Fruit fly (Drosophila melanogaster): ENCODE results near the gene CG16986.

DNA sequence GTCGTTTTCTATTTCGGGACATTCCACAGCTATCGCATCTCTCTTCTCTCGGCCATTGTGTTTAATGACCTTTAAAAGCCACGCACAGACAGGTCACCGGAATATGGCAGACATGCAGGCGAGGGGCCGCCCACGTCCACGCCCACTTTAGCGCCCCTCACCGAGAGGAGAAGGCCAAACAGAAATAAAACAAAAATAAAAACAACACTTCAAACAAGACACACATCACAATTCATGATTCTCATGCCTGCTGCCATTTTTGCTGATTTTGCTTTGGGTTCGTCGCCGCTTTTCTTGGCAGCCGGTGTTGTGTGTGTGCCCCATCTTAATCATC lies 16.6 kb upstream of the CG16986 start:
- TF ChIP-seq hb (GFP tag; IDR thresholded peaks at IDR 0.05; ENCODE audit: partially characterized antibody) (no peak), emc (GFP tag; optimal IDR thresholded peaks at IDR 0.05) (no peak), CG10321 (GFP tag; IDR thresholded peaks at IDR 0.05) (no peak), Trl (optimal IDR thresholded peaks at IDR 0.05) (no peak), Trl (GFP tag; optimal IDR thresholded peaks at IDR 0.05) (no peak), CG4820 (GFP tag; optimal IDR thresholded peaks at IDR 0.05) (no peak), Side (GFP tag; optimal IDR thresholded peaks at IDR 0.05) (no peak), rib (GFP tag; IDR thresholded peaks at IDR 0.05) (no peak), CG16863 (GFP tag; optimal IDR thresholded peaks at IDR 0.05) (no peak), Dp (GFP tag; optimal IDR thresholded peaks at IDR 0.05) (no peak)

Measured in whole organism, embryonic.